Worm (Caenorhabditis elegans) whole organism, early embryonic: ENCODE measurements around the gene T27A1.3.
"Not testable (repeated sequence)": the region's sequence is repeated elsewhere in the genome, so short reads cannot be mapped to it uniquely, and the experiment has no call there.

ENCODE experiments used
- B0310.2 ChIP-seq: sonication (generic microtip); optimal IDR thresholded peaks from 2 replicates; lab custom pipeline; 2016; ENCODE audit warnings: mild to moderate bottlenecking, missing genetic modification characterization, missing compliant biosample characterization
- F13C5.2 ChIP-seq: sonication (generic microtip); optimal IDR thresholded peaks from 2 replicates; lab custom pipeline; 2017; ENCODE audit warnings: mild to moderate bottlenecking, missing genetic modification characterization, inconsistent platforms, missing compliant biosample characterization
- aly-1 ChIP-seq: sonication (generic microtip); optimal IDR thresholded peaks from 2 replicates; lab custom pipeline; 2016; ENCODE audit warnings: missing genetic modification characterization, missing compliant biosample characterization
- ama-1 ChIP-seq: fragments of 150-350 bp; optimal IDR thresholded peaks from 2 replicates; lab custom pipeline; 2014
- ceh-13 ChIP-seq: fragments of 200-800 bp; sonication (Bioruptor generic); optimal IDR thresholded peaks from 2 replicates; lab custom pipeline; 2018; ENCODE audit warnings: mild to moderate bottlenecking, missing genetic modification characterization, missing compliant biosample characterization
- ceh-36 ChIP-seq: sonication (generic microtip); optimal IDR thresholded peaks from 2 replicates; lab custom pipeline; 2016; ENCODE audit warnings: missing genetic modification characterization, inconsistent platforms, missing compliant biosample characterization
- ets-7 ChIP-seq: sonication (generic microtip); optimal IDR thresholded peaks from 2 replicates; lab custom pipeline; 2016; ENCODE audit warnings: missing genotype, missing genetic modification characterization, missing compliant biosample characterization
- flt-1 ChIP-seq: fragments of 200-800 bp; sonication (Bioruptor generic); IDR thresholded peaks from 2 replicates; pipeline ENCODE4 v1.3.6; 2022; ENCODE audit warnings: missing genetic modification characterization, missing compliant biosample characterization
- hmbx-1 ChIP-seq: sonication (generic microtip); optimal IDR thresholded peaks from 2 replicates; lab custom pipeline; 2016; ENCODE audit warnings: mild to moderate bottlenecking, missing genetic modification characterization, missing compliant biosample characterization
- hmg-4 ChIP-seq: fragments of 200-800 bp; sonication (Bioruptor generic); optimal IDR thresholded peaks from 2 replicates; lab custom pipeline; 2018; ENCODE audit warnings: mild to moderate bottlenecking, missing genetic modification characterization, missing compliant biosample characterization
- hnd-1 ChIP-seq: sonication (generic microtip); optimal IDR thresholded peaks from 2 replicates; lab custom pipeline; 2016; ENCODE audit warnings: missing genetic modification characterization, missing compliant biosample characterization
- pes-1 ChIP-seq: fragments of 200-800 bp; sonication (Bioruptor generic); IDR thresholded peaks from 2 replicates; pipeline ENCODE4 v1.3.6; 2022; ENCODE audit warnings: missing genetic modification reagents, missing genetic modification characterization, missing compliant biosample characterization
- scrt-1 ChIP-seq: fragments of 200-800 bp; sonication (Bioruptor generic); IDR thresholded peaks from 2 replicates; pipeline ENCODE4 v1.3.6; 2022; ENCODE audit warnings: missing genetic modification characterization, missing compliant biosample characterization
- sea-1 ChIP-seq: fragments of 200-800 bp; sonication (Bioruptor generic); conservative IDR thresholded peaks from 2 replicates; pipeline ENCODE4 v1.3.6; 2022; ENCODE audit warnings: missing genetic modification characterization, missing compliant biosample characterization
- tbx-11 ChIP-seq: fragments of 200-800 bp; sonication (Bioruptor generic); IDR thresholded peaks from 2 replicates; pipeline ENCODE4 v1.3.6; 2022; ENCODE audit warnings: missing genetic modification characterization, missing compliant biosample characterization
- tbx-37 ChIP-seq: fragments of 200-800 bp; sonication (Bioruptor generic); conservative IDR thresholded peaks from 2 replicates; pipeline ENCODE4 v1.3.6; 2022; ENCODE audit warnings: missing genetic modification reagents, missing genetic modification characterization, missing compliant biosample characterization
- tra-4 ChIP-seq: sonication (generic microtip); optimal IDR thresholded peaks from 2 replicates; lab custom pipeline; 2017; ENCODE audit warnings: missing genetic modification characterization, missing compliant biosample characterization

T27A1.3 gene

DNA sequence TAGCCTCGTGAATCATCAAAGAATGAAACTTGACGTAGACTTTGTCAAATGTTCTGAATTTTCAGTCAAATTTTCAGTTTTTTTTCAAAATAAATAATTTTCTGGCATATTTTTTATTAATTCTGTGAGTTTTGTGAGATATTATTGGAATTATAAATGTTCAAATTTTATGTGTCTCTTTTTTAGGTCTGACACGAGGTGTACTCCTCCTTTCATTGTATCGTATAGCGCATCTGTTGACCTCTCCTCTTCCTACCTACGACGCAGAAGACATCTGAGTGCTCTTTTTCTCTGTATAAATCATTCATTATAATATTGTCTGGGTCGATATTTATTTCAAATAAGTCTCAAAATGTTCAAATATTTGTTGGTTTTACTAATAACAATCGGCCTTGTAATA is at the start of gene T27A1.3:
Gene T27A1.3 (plus strand): TSS at position 301 of the 400 bp plus-strand sequence.
- not testable (repeated sequence) for TF ChIP-seq ama-1 (lab: Kevin White, UChicago); ceh-36 (tag; lab: Kevin White, UChicago); sea-1 (GFP tag; lab: Robert Waterston, UW)

DNA sequence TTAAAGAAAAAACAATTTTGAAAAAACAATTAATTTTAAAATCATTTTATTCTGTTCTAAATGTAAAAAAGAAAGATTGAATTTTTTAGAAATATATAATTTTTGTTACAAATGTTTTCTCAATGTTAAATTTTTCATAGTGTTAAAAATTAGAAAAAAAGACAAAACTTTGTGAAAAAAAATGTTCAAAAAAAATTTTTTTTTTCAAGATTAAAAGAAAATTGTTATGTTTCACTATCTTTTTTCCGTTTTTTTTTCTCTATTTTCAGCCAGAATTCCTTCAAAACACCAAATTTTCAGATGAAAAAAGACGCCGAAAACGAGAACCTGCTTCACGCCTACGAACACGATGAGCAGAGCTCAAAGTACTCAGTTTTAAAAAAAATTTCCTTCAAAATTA is 40.2 kb upstream of the T27A1.3 start, which contains the start of gene sms-5:
Gene sms-5 (plus strand): TSS at position 301 of the 400 bp plus-strand sequence.
- TF ChIP-seq F13C5.2 (tag; lab: Kevin White, UChicago) (no peak), hmg-4 (no peak), tbx-11 (GFP tag; lab: Robert Waterston, UW) (no peak), B0310.2 (tag; lab: Kevin White, UChicago) (no peak), flt-1 (GFP tag; lab: Robert Waterston, UW) (no peak), ets-7 (tag; lab: Kevin White, UChicago) (no peak), aly-1 (no peak), ceh-36 (tag; lab: Kevin White, UChicago) (no peak), hmbx-1 (no peak), tra-4 (tag; lab: Kevin White, UChicago) (no peak), sea-1 (GFP tag; lab: Robert Waterston, UW) (no peak), ceh-13 (GFP tag; lab: Kevin White, UChicago) (no peak), scrt-1 (GFP tag; lab: Robert Waterston, UW) (no peak), pes-1 (GFP tag; lab: Robert Waterston, UW) (no peak), ama-1 (lab: Kevin White, UChicago) (no peak), hnd-1 (tag; lab: Kevin White, UChicago) (no peak), tbx-37 (no peak)

ce11 chrII:502638-503037 is 32.7 kb upstream of the T27A1.3 start:
- no peak for TF ChIP-seq tra-4 (tag; lab: Kevin White, UChicago)
- TF ChIP-seq hnd-1 (tag; lab: Kevin White, UChicago): no peak
- TF ChIP-seq scrt-1 (GFP tag; lab: Robert Waterston, UW): no peak
- TF ChIP-seq hmg-4: no peak
- no peak for TF ChIP-seq sea-1 (GFP tag; lab: Robert Waterston, UW)
- no peak for TF ChIP-seq pes-1 (GFP tag; lab: Robert Waterston, UW)
- no peak for TF ChIP-seq ama-1 (lab: Kevin White, UChicago)
- no peak for TF ChIP-seq flt-1 (GFP tag; lab: Robert Waterston, UW)
- TF ChIP-seq hmbx-1: no peak
- TF ChIP-seq ets-7 (tag; lab: Kevin White, UChicago): no peak
- no peak for TF ChIP-seq aly-1
- TF ChIP-seq B0310.2 (tag; lab: Kevin White, UChicago): no peak
- no peak for TF ChIP-seq F13C5.2 (tag; lab: Kevin White, UChicago)
- TF ChIP-seq ceh-13 (GFP tag; lab: Kevin White, UChicago): no peak
- no peak for TF ChIP-seq tbx-37
- no peak for TF ChIP-seq tbx-11 (GFP tag; lab: Robert Waterston, UW)
- no peak for TF ChIP-seq ceh-36 (tag; lab: Kevin White, UChicago)

- TF ChIP-seq hmg-4: no peak
- TF ChIP-seq F13C5.2 (tag; lab: Kevin White, UChicago): peak; percentile 57
These were observed 29.3 kb upstream of the T27A1.3 start for ce11 chrII:506069-506468.

DNA sequence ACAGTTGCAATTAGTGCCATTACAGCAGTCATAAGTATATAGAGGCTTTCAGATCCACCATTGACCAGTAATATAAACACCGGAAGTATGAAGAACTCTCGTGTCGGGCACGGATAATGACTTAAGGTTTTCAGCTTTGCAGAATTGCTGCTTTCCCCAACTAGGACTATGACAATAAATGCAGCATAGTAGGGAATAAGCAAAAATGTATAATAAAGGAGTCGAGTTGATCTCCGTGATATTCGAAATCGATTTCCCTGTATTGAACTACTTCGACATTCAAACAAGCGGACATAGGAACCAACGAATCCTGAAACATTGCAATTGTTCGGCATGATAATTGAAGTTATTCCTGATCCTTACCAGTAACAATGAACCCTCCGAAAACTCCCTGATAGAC is 26.7 kb upstream of the T27A1.3 start:
- TF ChIP-seq sea-1 (GFP tag; lab: Robert Waterston, UW): no peak
- TF ChIP-seq tra-4 (tag; lab: Kevin White, UChicago): no peak

DNA sequence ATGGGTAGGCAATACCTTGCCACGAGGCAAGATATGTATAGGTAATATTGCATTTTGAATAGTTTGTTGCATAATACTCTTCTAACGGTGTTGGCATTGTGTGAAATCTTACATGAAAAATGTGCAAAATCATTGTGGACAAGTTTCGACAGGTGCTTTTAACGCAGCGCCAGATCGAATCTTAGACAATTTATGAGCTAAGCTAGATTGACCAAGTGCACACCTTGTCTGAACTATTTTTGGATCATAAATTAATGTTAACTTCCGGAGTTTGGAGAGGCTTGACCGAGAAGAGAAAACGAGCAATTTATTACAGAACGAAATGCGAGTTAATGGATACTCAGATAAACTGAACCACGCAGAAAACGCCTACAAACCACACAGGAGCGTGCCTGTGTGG is 26.1 kb upstream of the T27A1.3 start, which contains the start of gene srh-105:
Gene srh-105 (minus strand): TSS at position 101 of the 400 bp plus-strand sequence.
- no peak for TF ChIP-seq pes-1 (GFP tag; lab: Robert Waterston, UW)
- no peak for TF ChIP-seq tra-4 (tag; lab: Kevin White, UChicago)
- no peak for TF ChIP-seq flt-1 (GFP tag; lab: Robert Waterston, UW)
- no peak for TF ChIP-seq B0310.2 (tag; lab: Kevin White, UChicago)
- no peak for TF ChIP-seq ceh-13 (GFP tag; lab: Kevin White, UChicago)
- TF ChIP-seq hnd-1 (tag; lab: Kevin White, UChicago): no peak
- TF ChIP-seq aly-1: no peak
- TF ChIP-seq hmbx-1: no peak
- TF ChIP-seq tbx-37: no peak
- no peak for TF ChIP-seq scrt-1 (GFP tag; lab: Robert Waterston, UW)
- TF ChIP-seq F13C5.2 (tag; lab: Kevin White, UChicago): no peak
- TF ChIP-seq sea-1 (GFP tag; lab: Robert Waterston, UW): no peak
- no peak for TF ChIP-seq ama-1 (lab: Kevin White, UChicago)
- no peak for TF ChIP-seq tbx-11 (GFP tag; lab: Robert Waterston, UW)
- TF ChIP-seq hmg-4: no peak
- TF ChIP-seq ets-7 (tag; lab: Kevin White, UChicago): no peak
- TF ChIP-seq ceh-36 (tag; lab: Kevin White, UChicago): no peak

DNA sequence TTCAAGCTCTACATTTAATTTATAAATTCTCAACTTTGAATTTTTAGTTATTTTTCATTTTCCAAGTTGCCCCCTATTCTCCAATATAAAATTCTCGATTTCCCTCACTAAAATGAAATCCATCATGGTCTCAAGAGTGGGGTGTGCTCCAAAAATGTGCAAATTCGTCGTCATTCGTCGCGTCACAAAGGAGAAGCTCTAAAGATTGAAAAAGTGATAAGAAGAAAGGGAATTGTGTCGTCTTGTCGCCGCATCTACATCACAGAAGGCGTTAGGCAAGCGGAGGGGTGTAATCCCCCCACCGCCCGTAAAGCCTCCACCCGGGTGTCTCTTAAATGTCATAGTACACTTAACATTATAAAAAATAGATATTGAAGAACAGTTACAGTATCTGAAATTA is 23.4 kb upstream of the T27A1.3 start:
- TF ChIP-seq ceh-36 (tag; lab: Kevin White, UChicago): no peak
- TF ChIP-seq ets-7 (tag; lab: Kevin White, UChicago): no peak
- TF ChIP-seq F13C5.2 (tag; lab: Kevin White, UChicago): no peak
- no peak for TF ChIP-seq tra-4 (tag; lab: Kevin White, UChicago)
- no peak for TF ChIP-seq B0310.2 (tag; lab: Kevin White, UChicago)
- no peak for TF ChIP-seq hnd-1 (tag; lab: Kevin White, UChicago)
- TF ChIP-seq aly-1: no peak
- TF ChIP-seq flt-1 (GFP tag; lab: Robert Waterston, UW): no peak
- no peak for TF ChIP-seq scrt-1 (GFP tag; lab: Robert Waterston, UW)
- TF ChIP-seq hmbx-1: no peak
- no peak for TF ChIP-seq ama-1 (lab: Kevin White, UChicago)
- no peak for TF ChIP-seq hmg-4
- no peak for TF ChIP-seq tbx-37
- no peak for TF ChIP-seq tbx-11 (GFP tag; lab: Robert Waterston, UW)
